Worm (Caenorhabditis elegans) whole organism, L4/young adult: ENCODE results near the gene sek-3.

ENCODE experiments used
- W03F9.2 ChIP-seq: fragments of 150-350 bp; optimal IDR thresholded peaks from 2 replicates; lab custom pipeline; 2014; ENCODE audit warnings: missing biosample characterization, missing genetic modification characterization
- dao-5 ChIP-seq: sonication (generic microtip); optimal IDR thresholded peaks from 2 replicates; lab custom pipeline; 2016; ENCODE audit warnings: missing genotype, missing genetic modification characterization, moderate library complexity, missing compliant biosample characterization
- him-1 ChIP-seq: sonication (generic microtip); optimal IDR thresholded peaks from 2 replicates; lab custom pipeline; 2016; ENCODE audit warnings: missing genotype, missing genetic modification reagents, missing genetic modification characterization, missing compliant biosample characterization

Gene sek-3

DNA sequence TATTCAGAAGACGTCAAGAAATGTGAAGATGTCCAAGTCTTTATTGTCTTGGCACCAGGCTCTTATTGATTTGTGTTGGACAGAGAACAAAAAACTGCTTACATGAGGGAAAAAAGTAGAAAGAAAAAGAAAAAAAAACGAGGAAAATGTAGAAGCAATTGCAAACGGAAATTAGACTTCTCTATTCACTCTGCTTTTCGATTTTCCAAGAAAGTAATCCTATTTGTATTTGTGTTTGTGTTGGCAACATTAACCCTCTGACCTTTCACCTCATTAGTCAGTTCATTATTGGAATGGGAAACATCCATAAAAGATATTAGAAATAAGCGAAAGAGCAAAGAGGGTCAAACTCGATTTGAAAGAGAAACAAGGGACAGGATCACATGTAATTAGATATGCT lies 14.1 kb downstream of the sek-3 start:
- TF ChIP-seq W03F9.2 (tag; lab: Kevin White, UChicago): no peak
- TF ChIP-seq dao-5 (tag; lab: Kevin White, UChicago): no peak
- no peak for TF ChIP-seq him-1 (tag; lab: Kevin White, UChicago)

DNA sequence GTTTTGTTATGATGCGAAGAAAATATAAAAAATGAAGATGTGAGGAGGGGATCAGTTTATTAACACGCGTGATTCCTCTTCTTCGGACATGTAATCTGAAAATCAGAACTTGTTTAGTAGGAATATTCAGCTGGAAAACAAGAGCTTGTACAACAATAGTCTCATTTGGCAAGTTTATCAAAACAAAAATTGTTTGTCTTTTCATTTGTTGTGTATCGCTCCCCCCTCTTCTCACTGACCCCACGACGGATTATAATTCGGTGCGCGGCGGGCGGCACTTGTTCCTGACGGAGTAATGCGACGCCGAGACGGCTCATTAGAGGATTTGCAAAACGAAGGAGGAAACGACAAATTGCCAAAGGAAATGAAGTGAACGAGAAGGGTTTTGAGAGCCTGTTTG lies 16.2 kb downstream of the sek-3 start, which contains the start of gene ZC449.4:
TSS of gene ZC449.4 (minus strand) at position 101 of the 400 bp plus-strand sequence.
- TF ChIP-seq W03F9.2 (tag; lab: Kevin White, UChicago) (no peak), him-1 (tag; lab: Kevin White, UChicago) (no peak), dao-5 (tag; lab: Kevin White, UChicago) (no peak)

DNA sequence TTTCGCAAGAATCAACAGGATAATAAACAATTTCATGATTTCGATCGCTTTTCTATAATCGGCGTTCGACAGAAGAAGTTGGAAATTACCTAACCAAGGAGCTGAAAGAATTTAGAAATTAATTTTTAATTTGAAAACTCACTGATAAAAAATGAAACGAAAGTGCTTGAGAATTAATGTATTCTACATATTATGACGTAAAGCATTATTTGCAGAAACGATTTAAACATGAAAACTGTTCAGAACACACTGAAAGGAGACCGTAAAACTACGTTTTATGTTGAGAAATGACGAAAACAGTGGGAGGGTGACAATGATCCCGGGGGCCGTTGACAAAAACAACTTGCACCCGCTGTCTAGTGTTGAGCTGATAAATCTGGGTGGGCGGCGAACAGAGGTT lies 20.0 kb downstream of the sek-3 start, which contains the start of gene ZC449.5:
TSS of gene ZC449.5 (minus strand) at position 101 of the 400 bp plus-strand sequence.
- no peak for TF ChIP-seq dao-5 (tag; lab: Kevin White, UChicago)
- no peak for TF ChIP-seq W03F9.2 (tag; lab: Kevin White, UChicago)
- TF ChIP-seq him-1 (tag; lab: Kevin White, UChicago): no peak

- no peak for TF ChIP-seq him-1 (tag; lab: Kevin White, UChicago)
- no peak for TF ChIP-seq W03F9.2 (tag; lab: Kevin White, UChicago)
- TF ChIP-seq dao-5 (tag; lab: Kevin White, UChicago): no peak
Observed at ce11 chrX:5038812-5039211, 21.1 kb downstream of the sek-3 start.

DNA sequence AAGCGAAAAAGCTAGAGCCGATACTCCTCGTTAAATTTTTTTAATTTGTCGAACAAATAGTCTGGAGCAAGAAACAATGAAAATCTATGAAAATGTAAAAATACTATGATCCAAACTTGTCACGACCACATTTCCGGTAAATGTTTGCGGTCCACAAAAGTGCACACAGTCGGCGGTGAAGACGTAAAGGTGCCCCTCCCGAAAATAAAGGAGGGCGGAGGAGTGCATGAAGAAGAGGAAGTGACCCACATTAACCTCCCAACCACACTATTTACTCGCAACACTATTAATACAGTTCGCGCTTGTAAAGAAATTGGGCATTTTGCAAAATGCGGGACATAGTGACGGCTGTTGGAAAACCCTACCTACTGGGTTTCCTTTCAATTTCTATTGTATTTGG lies 22.3 kb downstream of the sek-3 start:
- TF ChIP-seq dao-5 (tag; lab: Kevin White, UChicago): no peak
- no peak for TF ChIP-seq him-1 (tag; lab: Kevin White, UChicago)
- TF ChIP-seq W03F9.2 (tag; lab: Kevin White, UChicago): no peak

DNA sequence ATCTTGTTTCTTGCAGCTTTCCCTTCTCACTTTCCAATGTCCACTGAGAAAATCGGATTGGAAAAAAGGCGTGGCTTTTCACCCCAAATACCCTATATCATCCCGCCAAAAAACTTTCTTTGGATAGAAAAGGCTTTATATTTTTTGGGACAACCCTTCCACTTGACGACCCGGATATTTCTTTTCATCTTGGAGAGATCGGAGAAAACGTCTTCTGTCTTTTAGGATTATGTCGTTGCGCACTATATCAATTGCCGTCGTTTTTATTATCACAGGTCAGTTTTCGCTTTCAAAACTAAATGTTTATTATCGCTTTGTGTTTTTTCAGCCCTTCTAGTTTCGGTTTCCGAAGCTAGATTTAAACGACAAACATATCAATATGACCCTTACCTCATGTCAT lies 26.2 kb downstream of the sek-3 start, which contains the start of gene Y64H9A.2:
TSS of gene Y64H9A.2 (plus strand) at position 90 of the 400 bp plus-strand sequence.
- TF ChIP-seq dao-5 (tag; lab: Kevin White, UChicago) (no peak), him-1 (tag; lab: Kevin White, UChicago) (no peak), W03F9.2 (tag; lab: Kevin White, UChicago) (no peak)

DNA sequence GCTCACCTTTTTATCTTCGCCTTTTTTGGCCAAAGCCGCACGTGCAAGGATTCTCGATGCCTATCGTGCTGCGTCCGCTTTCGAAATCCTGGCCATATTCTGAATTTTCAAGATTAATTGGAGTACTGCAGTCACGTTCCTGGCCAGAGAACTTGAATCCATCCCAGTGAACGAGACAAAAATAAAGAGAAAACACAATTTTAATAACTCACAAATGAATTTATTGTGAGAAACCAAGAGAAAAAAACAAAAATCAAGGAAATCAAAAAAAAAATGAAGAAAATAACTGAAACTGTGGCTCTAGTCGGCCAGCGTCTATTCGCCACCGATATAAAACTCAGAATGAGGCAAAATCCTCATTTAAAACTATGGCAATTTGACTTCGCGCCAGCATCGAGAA lies 41.5 kb downstream of the sek-3 start, which contains the start of gene C24H10.4:
TSS of gene C24H10.4 (minus strand) at position 101 of the 400 bp plus-strand sequence.
- no peak for TF ChIP-seq W03F9.2 (tag; lab: Kevin White, UChicago)
- no peak for TF ChIP-seq dao-5 (tag; lab: Kevin White, UChicago)
- TF ChIP-seq him-1 (tag; lab: Kevin White, UChicago): no peak

DNA sequence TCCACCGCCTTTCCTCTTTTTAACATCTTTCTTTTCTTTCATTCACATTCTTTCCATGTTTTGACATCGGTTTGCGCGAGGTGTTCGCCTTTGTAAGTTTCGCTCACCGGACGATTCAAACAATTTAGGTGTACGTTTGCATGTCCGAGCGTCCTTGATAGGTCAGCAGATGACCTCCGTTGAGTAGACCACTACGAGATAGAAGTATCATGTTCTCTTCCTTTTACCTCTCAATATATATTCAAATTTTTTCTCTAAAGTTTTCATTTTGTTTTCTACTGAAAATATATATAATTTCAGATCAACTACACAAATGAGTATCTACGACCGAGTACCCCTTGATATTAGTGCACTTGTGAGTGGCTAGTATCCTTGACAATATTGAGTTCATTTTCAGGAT lies 43.1 kb downstream of the sek-3 start, which contains the start of gene C24H10.3:
TSS of gene C24H10.3 (plus strand) at position 301 of the 400 bp plus-strand sequence.
- TF ChIP-seq dao-5 (tag; lab: Kevin White, UChicago) (no peak), W03F9.2 (tag; lab: Kevin White, UChicago) (no peak), him-1 (tag; lab: Kevin White, UChicago) (no peak)

DNA sequence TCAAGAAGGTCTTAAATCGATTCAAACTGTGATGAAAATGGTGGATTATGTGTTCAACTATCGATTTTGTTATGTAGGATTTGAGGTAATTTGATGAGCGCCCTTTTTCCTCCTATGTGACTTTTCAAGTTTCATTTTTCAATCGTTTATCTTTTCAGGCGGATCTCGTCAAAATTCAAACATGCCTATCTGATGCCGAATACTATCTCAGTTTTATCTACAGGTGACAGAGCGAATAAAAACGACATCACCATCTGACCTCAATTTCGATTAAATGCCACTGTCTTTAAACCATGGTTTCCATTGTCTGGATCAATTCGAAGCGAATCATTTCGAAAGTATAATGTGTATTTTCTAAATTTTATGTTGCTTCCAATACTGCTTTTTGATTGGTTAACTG lies 44.1 kb downstream of the sek-3 start:
- no peak for TF ChIP-seq W03F9.2 (tag; lab: Kevin White, UChicago)
- no peak for TF ChIP-seq him-1 (tag; lab: Kevin White, UChicago)

DNA sequence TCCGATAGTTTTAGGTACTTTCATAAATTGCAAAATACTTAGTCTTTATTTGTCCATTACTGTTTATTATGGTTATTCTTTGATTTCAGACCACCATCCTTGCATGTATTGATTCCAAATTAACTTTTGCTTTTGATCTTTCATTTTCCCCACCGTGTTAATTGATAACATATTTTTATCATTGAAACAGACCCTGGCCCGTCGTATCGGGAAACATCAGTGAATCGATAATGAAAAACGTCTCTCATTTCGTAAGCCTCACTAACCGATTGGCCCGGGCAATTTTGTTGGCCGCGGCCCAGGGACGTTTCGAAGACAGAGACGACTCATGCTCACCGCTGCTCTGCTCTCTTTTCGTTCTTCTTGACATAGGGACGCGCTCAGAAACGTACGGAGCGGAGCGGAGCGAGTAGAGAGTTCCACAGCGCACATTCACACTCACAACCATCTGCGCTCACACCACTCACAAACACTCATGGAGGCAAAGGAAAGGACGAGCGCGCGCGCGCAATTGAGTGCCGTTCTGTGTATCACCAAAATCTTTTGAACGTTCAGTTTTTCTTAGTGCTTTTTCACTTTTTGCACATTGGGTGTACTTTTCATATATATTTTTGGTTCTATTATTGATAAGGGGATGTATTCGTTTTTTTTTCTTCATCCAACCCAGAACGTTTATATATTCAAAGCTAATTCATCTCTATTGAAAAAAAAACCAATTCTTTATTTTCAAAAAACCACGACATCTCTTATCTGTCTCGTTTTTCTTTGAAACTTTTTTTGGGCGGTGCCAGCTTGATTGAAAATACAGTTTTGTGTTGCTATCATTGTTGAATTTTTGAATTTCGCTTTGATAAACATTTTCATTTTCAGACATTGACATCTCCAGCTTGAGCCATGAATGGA lies 46.3 kb downstream of the sek-3 start, which contains the start of gene C24H10.2:
TSS of gene C24H10.2 (plus strand) at position 853 of the 903 bp plus-strand sequence.
- TF ChIP-seq W03F9.2 (tag; lab: Kevin White, UChicago) (no peak), him-1 (tag; lab: Kevin White, UChicago) (peak; percentile 3)

- TF ChIP-seq dao-5 (tag; lab: Kevin White, UChicago) (no peak), W03F9.2 (tag; lab: Kevin White, UChicago) (no peak), him-1 (tag; lab: Kevin White, UChicago) (no peak)
Observed at ce11 chrX:5066570-5066969, 48.9 kb downstream of the sek-3 start.

DNA sequence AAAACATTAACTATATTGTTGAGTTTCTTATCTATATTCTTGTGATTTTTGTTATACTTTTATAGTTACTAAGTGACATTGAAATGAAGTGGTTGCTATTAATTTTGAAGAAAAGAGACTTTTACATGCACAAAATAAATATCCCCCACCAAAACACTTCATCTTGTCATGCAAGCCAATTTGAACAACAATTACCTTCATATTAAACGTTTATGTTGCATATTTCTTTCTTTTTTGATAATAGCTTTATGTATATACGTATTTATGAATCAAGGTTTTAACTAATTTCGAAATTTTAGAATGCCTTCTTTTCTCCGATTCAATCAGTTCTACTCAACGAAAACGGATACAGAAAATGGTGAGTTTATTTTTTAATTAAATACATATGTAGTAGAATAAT lies 50.1 kb downstream of the sek-3 start, which contains the start of gene clc-7:
TSS of gene clc-7 (plus strand) at position 301 of the 400 bp plus-strand sequence.
- TF ChIP-seq W03F9.2 (tag; lab: Kevin White, UChicago) (no peak), him-1 (tag; lab: Kevin White, UChicago) (no peak), dao-5 (tag; lab: Kevin White, UChicago) (no peak)
